Fruit fly (Drosophila melanogaster) whole organism, pupa: Measurements from ENCODE around the gene CG16959.

ENCODE experiments used
- CG12605 ChIP-seq: fragments of 200-800 bp; sonication (Bioruptor generic); IDR thresholded peaks from 2 replicates; pipeline ENCODE4 v1.3.6; 2022; ENCODE audit warnings: missing biosample characterization, missing genetic modification characterization
- CG14655 ChIP-seq: fragments of 200-800 bp; sonication (Bioruptor generic); optimal IDR thresholded peaks from 3 replicates; lab custom pipeline; 2017; ENCODE audit warnings: mild to moderate bottlenecking, missing biosample characterization, missing genetic modification reagents, missing genetic modification characterization
- CG17806 ChIP-seq: fragments of 200-800 bp; sonication (Bioruptor generic); optimal IDR thresholded peaks from 2 replicates; lab custom pipeline; 2018; ENCODE audit warnings: missing biosample characterization, mild to moderate bottlenecking, missing genetic modification characterization, moderate library complexity
- CG4496 ChIP-seq: fragments of 200-800 bp; sonication (Bioruptor generic); IDR thresholded peaks from 3 replicates; pipeline ENCODE4 v1.3.6; 2022; ENCODE audit warnings: missing biosample characterization, missing genetic modification characterization
- CG8159 ChIP-seq: fragments of 200-800 bp; sonication (Bioruptor generic); optimal IDR thresholded peaks from 3 replicates; lab custom pipeline; 2018; ENCODE audit warnings: missing biosample characterization, mild to moderate bottlenecking, missing genetic modification characterization, moderate library complexity
- CG8301 ChIP-seq: fragments of 200-800 bp; sonication (Bioruptor generic); optimal IDR thresholded peaks from 2 replicates; lab custom pipeline; 2018; ENCODE audit warnings: missing biosample characterization, mild to moderate bottlenecking, missing genetic modification characterization
- CG9948 ChIP-seq: fragments of 200-800 bp; sonication (Bioruptor generic); optimal IDR thresholded peaks from 2 replicates; lab custom pipeline; 2018; ENCODE audit warnings: missing biosample characterization, mild to moderate bottlenecking, missing genetic modification characterization, moderate library complexity
- Snoo ChIP-seq: fragments of 200-800 bp; sonication (Bioruptor generic); optimal IDR thresholded peaks from 3 replicates; lab custom pipeline; 2017; ENCODE audit warnings: missing biosample characterization, mild to moderate bottlenecking, missing genetic modification characterization, inconsistent platforms
- rn ChIP-seq: fragments of 200-800 bp; sonication (Bioruptor generic); IDR thresholded peaks from 2 replicates; pipeline ENCODE4 v1.3.6; 2022; ENCODE audit warnings: missing biosample characterization, missing genetic modification characterization

dm6 chr3L:15100983-15101382 lies 24.1 kb downstream of the CG16959 start:
- TF ChIP-seq CG8301 (no peak), CG14655 (GFP tag; lab: Kevin White, UChicago) (no peak), CG8159 (tag; lab: Kevin White, UChicago) (no peak), CG4496 (GFP tag; lab: Robert Waterston, UW) (no peak), CG12605 (GFP tag; lab: Robert Waterston, UW) (no peak), Snoo (no peak), CG17806 (tag; lab: Kevin White, UChicago) (no peak), CG9948 (tag; lab: Kevin White, UChicago) (no peak), rn (GFP tag; lab: Robert Waterston, UW) (no peak)
